Fruit fly (Drosophila melanogaster) whole organism, embryonic: ENCODE measurements around the gene Rift.

Experiments
- Aef1 ChIP-seq: fragments of 200-800 bp; sonication (Bioruptor generic); IDR thresholded peaks from 3 replicates; pipeline ENCODE4 v1.3.6; 2022; ENCODE audit warnings: missing biosample characterization, missing genetic modification characterization
- Atf3 ChIP-seq: fragments of 200-800 bp; sonication (Bioruptor generic); optimal IDR thresholded peaks from 3 replicates; lab custom pipeline; 2016; ENCODE audit warnings: missing biosample characterization, missing genetic modification characterization
- CG10431 ChIP-seq: fragments of 200-800 bp; sonication (Bioruptor generic); optimal IDR thresholded peaks from 3 replicates; lab custom pipeline; 2018; ENCODE audit warnings: missing biosample characterization, mild to moderate bottlenecking, missing genetic modification characterization
- CG10543 ChIP-seq: fragments of 200-800 bp; sonication (Bioruptor generic); optimal IDR thresholded peaks from 3 replicates; lab custom pipeline; 2017; ENCODE audit warnings: missing biosample characterization, mild to moderate bottlenecking, missing genetic modification characterization, moderate library complexity
- CG1233 ChIP-seq: fragments of 200-800 bp; sonication (Bioruptor generic); optimal IDR thresholded peaks from 4 replicates; lab custom pipeline; 2018; ENCODE audit warnings: missing biosample characterization, mild to moderate bottlenecking, missing genetic modification characterization
- CG12659 ChIP-seq: fragments of 200-800 bp; sonication (Bioruptor generic); optimal IDR thresholded peaks from 3 replicates; lab custom pipeline; 2017; ENCODE audit warnings: mild to moderate bottlenecking, missing biosample characterization, missing genetic modification reagents, missing genetic modification characterization
- CG13287 ChIP-seq: fragments of 200-800 bp; sonication (Bioruptor generic); IDR thresholded peaks from 2 replicates; pipeline ENCODE4 v1.3.6; 2022; ENCODE audit warnings: missing biosample characterization, missing genetic modification characterization; ENCODE audit not compliant: partially characterized antibody
- CG14014 ChIP-seq: fragments of 200-800 bp; sonication (Bioruptor generic); IDR thresholded peaks from 2 replicates; pipeline ENCODE4 v1.3.6; 2022; ENCODE audit warnings: missing biosample characterization, missing genetic modification characterization
- CG14667 ChIP-seq: fragments of 200-800 bp; sonication (Bioruptor generic); IDR thresholded peaks from 2 replicates; pipeline ENCODE4 v1.3.6; 2022; ENCODE audit warnings: missing biosample characterization, missing genetic modification characterization
- CG14710 ChIP-seq: fragments of 200-800 bp; sonication (Bioruptor generic); optimal IDR thresholded peaks from 3 replicates; lab custom pipeline; 2019; ENCODE audit warnings: missing biosample characterization, mild to moderate bottlenecking, missing genetic modification characterization, moderate library complexity
- CG17912 ChIP-seq: fragments of 200-800 bp; sonication (Bioruptor generic); optimal IDR thresholded peaks from 2 replicates; lab custom pipeline; 2018; ENCODE audit warnings: missing biosample characterization, mild to moderate bottlenecking, missing genetic modification characterization
- CG1832 ChIP-seq: fragments of 200-800 bp; sonication (Bioruptor generic); optimal IDR thresholded peaks from 2 replicates; lab custom pipeline; 2017; ENCODE audit warnings: missing biosample characterization, mild to moderate bottlenecking, missing genetic modification characterization, inconsistent platforms
- CG32767 ChIP-seq: fragments of 200-800 bp; sonication (Bioruptor generic); IDR thresholded peaks from 2 replicates; pipeline ENCODE4 v1.3.6; 2022; ENCODE audit warnings: missing biosample characterization, missing genetic modification characterization
- CG32772 ChIP-seq: fragments of 200-800 bp; sonication (Bioruptor generic); IDR thresholded peaks from 2 replicates; pipeline ENCODE4 v1.3.6; 2022; ENCODE audit warnings: missing biosample characterization, missing genetic modification characterization
- CG4404 ChIP-seq: fragments of 200-800 bp; sonication (Bioruptor generic); IDR thresholded peaks from 2 replicates; pipeline ENCODE4 v1.3.6; 2022; ENCODE audit warnings: missing biosample characterization, missing genetic modification characterization
- CG7372 ChIP-seq: fragments of 200-800 bp; sonication (Bioruptor generic); IDR thresholded peaks from 2 replicates; pipeline ENCODE4 v1.3.6; 2022; ENCODE audit warnings: missing biosample characterization, missing genetic modification characterization
- CG8290 ChIP-seq, 3 experiments: fragments of 200-800 bp; sonication (Bioruptor generic); optimal IDR thresholded peaks; 2 replicates each; lab custom pipeline; 2016 to 2019; ENCODE audit warnings: missing biosample characterization in 3 of 3, missing genetic modification characterization in 3 of 3, mild to moderate bottlenecking in 2 of 3, moderate library complexity in 1 of 3
- CG9437 ChIP-seq: fragments of 200-800 bp; sonication (Bioruptor generic); optimal IDR thresholded peaks from 2 replicates; lab custom pipeline; 2018; ENCODE audit warnings: missing biosample characterization, mild to moderate bottlenecking, missing genetic modification characterization
- CTCF ChIP-seq: fragments of 200-800 bp; sonication (Bioruptor generic); optimal IDR thresholded peaks from 2 replicates; lab custom pipeline; 2017; ENCODE audit warnings: missing biosample characterization, mild to moderate bottlenecking, missing genetic modification characterization, moderate library complexity
- D ChIP-seq, 2 experiments: fragments of 200-800 bp in 1 of 2; fragments of >200 bp in 1 of 2; sonication (Bioruptor generic) in 1 of 2; optimal IDR thresholded peaks; 2 replicates in 1 of 2; 3 replicates in 1 of 2; lab custom pipeline; 2017; ENCODE audit warnings: mild to moderate bottlenecking in 1 of 2, missing biosample characterization in 1 of 2, missing genetic modification characterization in 1 of 2, missing genetic modification reagents in 1 of 2
- Deaf1 ChIP-seq: fragments of 200-800 bp; optimal IDR thresholded peaks from 3 replicates; lab custom pipeline; 2019; ENCODE audit warnings: missing biosample characterization, mild to moderate bottlenecking, missing genetic modification characterization, moderate library complexity
- E2f2 ChIP-seq: fragments of 200-800 bp; sonication (Bioruptor generic); IDR thresholded peaks from 2 replicates; pipeline ENCODE4 v1.3.6; 2022; ENCODE audit warnings: missing biosample characterization, missing genetic modification characterization
- Fer1 ChIP-seq: fragments of 200-800 bp; sonication (Bioruptor generic); optimal IDR thresholded peaks from 2 replicates; lab custom pipeline; 2017; ENCODE audit warnings: missing biosample characterization, mild to moderate bottlenecking, missing genetic modification characterization
- GATAe ChIP-seq: fragments of 200-800 bp; sonication (Bioruptor generic); conservative IDR thresholded peaks from 2 replicates; pipeline ENCODE4 v1.3.6; 2022; ENCODE audit warnings: missing biosample characterization, missing genetic modification characterization
- HmgZ ChIP-seq: fragments of 200-800 bp; sonication (Bioruptor generic); optimal IDR thresholded peaks from 2 replicates; lab custom pipeline; 2018; ENCODE audit warnings: missing biosample characterization, mild to moderate bottlenecking, missing genetic modification characterization
- Lim3 ChIP-seq: fragments of 200-800 bp; sonication (Bioruptor generic); IDR thresholded peaks from 2 replicates; pipeline ENCODE4 v1.3.6; 2022; ENCODE audit warnings: missing biosample characterization, missing genetic modification characterization
- Max ChIP-seq: fragments of 200-800 bp; sonication (Bioruptor generic); optimal IDR thresholded peaks from 2 replicates; lab custom pipeline; 2016; ENCODE audit warnings: missing biosample characterization, mild to moderate bottlenecking, missing genetic modification characterization
- Mes4 ChIP-seq: fragments of 200-800 bp; sonication (Bioruptor generic); optimal IDR thresholded peaks from 2 replicates; lab custom pipeline; 2016; ENCODE audit warnings: missing biosample characterization, missing genetic modification characterization
- Opbp ChIP-seq: fragments of 200-800 bp; sonication (Bioruptor generic); IDR thresholded peaks from 3 replicates; pipeline ENCODE4 v1.3.6; 2022; ENCODE audit warnings: missing biosample characterization, missing genetic modification characterization; ENCODE audit not compliant: partially characterized antibody
- Sox100B ChIP-seq: fragments of 200-800 bp; sonication (Bioruptor generic); optimal IDR thresholded peaks from 3 replicates; lab custom pipeline; 2018; ENCODE audit warnings: missing biosample characterization, mild to moderate bottlenecking, missing genetic modification characterization
- TFAM ChIP-seq: fragments of 200-800 bp; sonication (Bioruptor generic); optimal IDR thresholded peaks from 2 replicates; lab custom pipeline; 2017; ENCODE audit warnings: missing biosample characterization, missing genetic modification characterization, inconsistent platforms
- Trl ChIP-seq, 3 experiments: fragments of >200 bp in 2 of 3; fragments of 200-800 bp in 1 of 3; sonication (Bioruptor generic) in 1 of 3; optimal IDR thresholded peaks; 2 replicates in 1 of 3; 3 replicates in 2 of 3; lab custom pipeline; 2016 to 2017; ENCODE audit warnings: missing biosample characterization in 1 of 3, missing genetic modification characterization in 1 of 3
- YL-1 ChIP-seq: fragments of 200-800 bp; sonication (Bioruptor generic); optimal IDR thresholded peaks from 3 replicates; lab custom pipeline; 2017; ENCODE audit warnings: missing biosample characterization, mild to moderate bottlenecking, missing genetic modification characterization
- abd-A ChIP-seq: fragments of 200-800 bp; sonication (Bioruptor generic); optimal IDR thresholded peaks from 3 replicates; lab custom pipeline; 2019; ENCODE audit warnings: missing biosample characterization, mild to moderate bottlenecking, missing genetic modification characterization, moderate library complexity
- ac ChIP-seq: fragments of 200-800 bp; sonication (Bioruptor generic); optimal IDR thresholded peaks from 3 replicates; lab custom pipeline; 2017; ENCODE audit warnings: missing biosample characterization, mild to moderate bottlenecking, missing genetic modification characterization
- al ChIP-seq: fragments of 200-800 bp; sonication (Bioruptor generic); IDR thresholded peaks from 2 replicates; pipeline ENCODE4 v1.3.6; 2022; ENCODE audit warnings: missing biosample characterization, missing genetic modification characterization
- dimm ChIP-seq: fragments of 200-800 bp; sonication (Bioruptor generic); IDR thresholded peaks from 2 replicates; pipeline ENCODE4 v1.3.6; 2022; ENCODE audit warnings: missing biosample characterization, missing genetic modification characterization
- dpn ChIP-seq, 2 experiments: fragments of 200-800 bp; sonication (Bioruptor generic); optimal IDR thresholded peaks; 3 replicates each; lab custom pipeline; 2016; ENCODE audit warnings: missing biosample characterization in 2 of 2, missing genetic modification characterization in 2 of 2
- fd64A ChIP-seq: fragments of 200-800 bp; sonication (Bioruptor generic); optimal IDR thresholded peaks from 3 replicates; lab custom pipeline; 2018; ENCODE audit warnings: missing biosample characterization, mild to moderate bottlenecking, missing genetic modification characterization
- jumu ChIP-seq: fragments of 200-800 bp; sonication (Bioruptor generic); optimal IDR thresholded peaks from 3 replicates; lab custom pipeline; 2016; ENCODE audit warnings: missing biosample characterization, missing genetic modification characterization
- nau ChIP-seq: fragments of 200-800 bp; sonication (Bioruptor generic); optimal IDR thresholded peaks from 3 replicates; lab custom pipeline; 2017; ENCODE audit warnings: missing biosample characterization, mild to moderate bottlenecking, missing genetic modification characterization, missing genetic modification reagents
- nerfin-1 ChIP-seq: fragments of 200-800 bp; sonication (Bioruptor generic); optimal IDR thresholded peaks from 3 replicates; lab custom pipeline; 2019; ENCODE audit warnings: missing biosample characterization, mild to moderate bottlenecking, missing genetic modification characterization, moderate library complexity
- org-1 ChIP-seq: fragments of 200-800 bp; sonication (Bioruptor generic); optimal IDR thresholded peaks from 2 replicates; lab custom pipeline; 2017; ENCODE audit warnings: missing biosample characterization, missing genetic modification characterization
- p53 ChIP-seq: fragments of 200-800 bp; sonication (Bioruptor generic); optimal IDR thresholded peaks from 2 replicates; lab custom pipeline; 2016; ENCODE audit warnings: missing biosample characterization, missing genetic modification characterization
- prd ChIP-seq, 3 experiments: fragments of >200 bp in 2 of 3; fragments of 200-800 bp in 1 of 3; sonication (Bioruptor generic) in 1 of 3; optimal IDR thresholded peaks in 2 of 3; IDR thresholded peaks in 1 of 3; 2 replicates in 2 of 3; 3 replicates in 1 of 3; pipeline versions ENCODE4 v1.3.6 to Lab custom; 2017 to 2022; ENCODE audit warnings: missing biosample characterization in 1 of 3, missing genetic modification characterization in 1 of 3
- sens-2 ChIP-seq: fragments of 200-800 bp; sonication (Bioruptor generic); IDR thresholded peaks from 2 replicates; pipeline ENCODE4 v1.3.6; 2022; ENCODE audit warnings: missing biosample characterization, missing genetic modification characterization
- slp2 ChIP-seq: fragments of 200-800 bp; sonication (Bioruptor generic); optimal IDR thresholded peaks from 2 replicates; lab custom pipeline; 2016; ENCODE audit warnings: missing biosample characterization, missing genetic modification characterization
- tup ChIP-seq: fragments of 200-800 bp; sonication (Bioruptor generic); optimal IDR thresholded peaks from 2 replicates; lab custom pipeline; 2016; ENCODE audit warnings: missing biosample characterization, mild to moderate bottlenecking, missing genetic modification characterization, moderate library complexity
- tx ChIP-seq: fragments of 200-800 bp; sonication (Bioruptor generic); optimal IDR thresholded peaks from 2 replicates; lab custom pipeline; 2016; ENCODE audit warnings: missing biosample characterization, missing genetic modification characterization
- wdn ChIP-seq: fragments of 200-800 bp; sonication (Bioruptor generic); IDR thresholded peaks from 2 replicates; pipeline ENCODE4 v1.3.6; 2022; ENCODE audit warnings: missing biosample characterization, missing genetic modification characterization
- yki ChIP-seq: fragments of >200 bp; optimal IDR thresholded peaks from 3 replicates; lab custom pipeline; 2018

The Rift gene

dm6 chr3R:31822462-31822861 is 12.5 kb upstream of the Rift start:
- TF ChIP-seq CG10543 (peak; percentile 5), CG13287 (GFP tag; lab: Robert Waterston, UW) (no peak), CG32767 (GFP tag; lab: Robert Waterston, UW) (no peak), Mes4 (GFP tag; lab: Kevin White, UChicago) (no peak), dpn (GFP tag; optimal IDR thresholded peaks at IDR 0.05; lab: Kevin White, UChicago) (no peak), Opbp (GFP tag; lab: Robert Waterston, UW) (no peak), Fer1 (GFP tag; lab: Kevin White, UChicago) (peak; percentile 18), YL-1 (no peak), CG17912 (GFP tag; lab: Kevin White, UChicago) (no peak), CG1832 (GFP tag; lab: Kevin White, UChicago) (no peak), ac (GFP tag; lab: Kevin White, UChicago) (no peak), CG14710 (tag; lab: Kevin White, UChicago) (no peak), Aef1 (GFP tag; lab: Robert Waterston, UW) (no peak), p53 (GFP tag; lab: Kevin White, UChicago) (no peak), org-1 (no peak), CG12659 (GFP tag; lab: Kevin White, UChicago) (no peak), tx (GFP tag; lab: Kevin White, UChicago) (no peak), abd-A (tag; lab: Kevin White, UChicago) (peak; percentile 56), CG32772 (GFP tag; lab: Robert Waterston, UW) (no peak), E2f2 (GFP tag; lab: Robert Waterston, UW) (no peak), CG14014 (GFP tag; lab: Robert Waterston, UW) (no peak), CG10431 (GFP tag; lab: Kevin White, UChicago) (no peak), jumu (GFP tag; lab: Kevin White, UChicago) (no peak), CG9437 (GFP tag; lab: Kevin White, UChicago) (no peak), yki (lab: Kevin White, UChicago) (no peak), tup (GFP tag; lab: Kevin White, UChicago) (no peak), CG4404 (GFP tag; lab: Robert Waterston, UW) (no peak), al (GFP tag; lab: Robert Waterston, UW) (no peak), CG14667 (no peak), CTCF (GFP tag; lab: Kevin White, UChicago) (no peak), Lim3 (no peak), CG7372 (GFP tag; lab: Robert Waterston, UW) (no peak), nau (GFP tag; lab: Kevin White, UChicago) (no peak), Atf3 (GFP tag; lab: Kevin White, UChicago) (no peak), slp2 (no peak), fd64A (GFP tag; lab: Kevin White, UChicago) (no peak), prd (optimal IDR thresholded peaks at IDR 0.05; lab: Kevin White, UChicago) (no peak), prd (GFP tag; IDR thresholded peaks at IDR 0.05; lab: Robert Waterston, UW) (no peak), Max (GFP tag; lab: Kevin White, UChicago) (no peak), D (optimal IDR thresholded peaks at IDR 0.05; lab: Kevin White, UChicago) (no peak), D (GFP tag; optimal IDR thresholded peaks at IDR 0.05; lab: Kevin White, UChicago) (no peak), TFAM (GFP tag; lab: Kevin White, UChicago) (no peak), Deaf1 (peak; percentile 40), sens-2 (GFP tag; lab: Robert Waterston, UW) (no peak), nerfin-1 (tag; lab: Kevin White, UChicago) (peak; percentile 50), CG8290 (GFP tag; optimal IDR thresholded peaks at IDR 0.05; lab: Kevin White, UChicago) (no peak), CG8290 (tag; optimal IDR thresholded peaks at IDR 0.05; lab: Kevin White, UChicago) (no peak), dimm (GFP tag; lab: Robert Waterston, UW) (no peak), Trl (optimal IDR thresholded peaks at IDR 0.05; lab: Kevin White, UChicago) (peak; percentile 29 to 61), Trl (GFP tag; optimal IDR thresholded peaks at IDR 0.05; lab: Kevin White, UChicago) (no peak), Sox100B (GFP tag; lab: Kevin White, UChicago) (no peak), CG1233 (GFP tag; lab: Kevin White, UChicago) (no peak), GATAe (GFP tag; lab: Robert Waterston, UW) (no peak), HmgZ (tag; lab: Kevin White, UChicago) (no peak), wdn (no peak)
